Fruit fly (Drosophila melanogaster): Measurements from ENCODE around the gene CG42526.

The CG42526 gene

DNA sequence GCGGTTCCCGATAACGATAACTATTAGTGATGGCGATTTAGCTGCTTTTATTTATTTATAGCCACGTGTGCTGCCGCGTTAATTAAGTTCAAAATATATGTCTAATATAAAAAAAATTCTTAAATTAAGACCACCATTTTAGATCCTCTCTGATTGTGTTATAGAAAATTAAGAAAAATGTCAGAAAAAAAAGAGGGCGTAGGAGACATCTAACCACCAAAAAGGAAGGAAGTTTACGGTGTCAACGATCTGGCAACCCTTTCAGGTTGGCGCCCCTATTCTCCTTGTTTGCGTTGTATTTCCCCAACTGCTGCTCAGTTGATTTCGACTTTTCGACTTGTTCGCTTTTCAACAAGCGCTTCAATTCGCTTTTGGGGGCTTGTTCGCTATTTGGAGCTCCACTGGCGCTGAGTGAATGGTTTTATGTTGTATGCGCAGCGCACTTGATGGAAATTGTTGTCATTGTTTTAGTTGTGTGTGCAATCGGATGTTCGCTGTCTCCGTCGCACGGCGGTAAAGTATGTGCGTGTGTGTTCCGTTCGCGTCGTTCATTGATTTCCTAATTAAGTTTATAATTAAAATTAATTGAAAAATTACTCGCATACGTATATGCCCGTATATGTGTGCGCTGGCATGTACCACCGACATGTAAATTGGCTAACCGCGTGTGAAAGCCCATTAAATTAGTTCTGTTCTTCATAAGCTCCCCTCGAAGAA is 25.7 kb upstream of the CG42526 start, which contains the start of the genes CG3434 and CG44838 (continued):
- TF ChIP-seq CG16779 (GFP tag; IDR thresholded peaks at IDR 0.05), result no peak
- TF ChIP-seq CG11695 (GFP tag; IDR thresholded peaks at IDR 0.05), result peak; percentile 67; the same call in 2 of the 3 replicates
- TF ChIP-seq CkIIα-i1 (GFP tag; IDR thresholded peaks at IDR 0.05), result no peak
- TF ChIP-seq Dref (GFP tag; IDR thresholded peaks at IDR 0.05), result peak; percentile 66
- peak; percentile 69 for TF ChIP-seq B-H1 (GFP tag; IDR thresholded peaks at IDR 0.05)
- TF ChIP-seq CG12155 (GFP tag; optimal IDR thresholded peaks at IDR 0.05), result peak; percentile 86
- peak; percentile 15 for TF ChIP-seq trh (GFP tag; optimal IDR thresholded peaks at IDR 0.05)
- peak; percentile 81 for TF ChIP-seq ind (GFP tag; optimal IDR thresholded peaks at IDR 0.05)
- peak; percentile 85 for TF ChIP-seq CG15269 (tag; optimal IDR thresholded peaks at IDR 0.05)
- TF ChIP-seq knrl (GFP tag; IDR thresholded peaks at IDR 0.05; ENCODE audit: partially characterized antibody), result 0 out of 3 replicates have a peak, but pooled peaks have one; percentile 18
- peak; percentile 27 for TF ChIP-seq CG3838 (GFP tag; optimal IDR thresholded peaks at IDR 0.05)
- peak; percentile 84 for TF ChIP-seq grau (tag; optimal IDR thresholded peaks at IDR 0.05)
- no peak for TF ChIP-seq ac (GFP tag; optimal IDR thresholded peaks at IDR 0.05)
- TF ChIP-seq Hr51 (GFP tag; optimal IDR thresholded peaks at IDR 0.05), result peak; percentile 66 to 81
- TF ChIP-seq HmgD (GFP tag; optimal IDR thresholded peaks at IDR 0.05), result peak; percentile 56
- peak; percentile 89 for TF ChIP-seq CG13775 (GFP tag; optimal IDR thresholded peaks at IDR 0.05)
- peak; percentile 19 for TF ChIP-seq CG15479 (GFP tag; optimal IDR thresholded peaks at IDR 0.05)
- TF ChIP-seq CG6254 (GFP tag; optimal IDR thresholded peaks at IDR 0.05), result peak; percentile 40
- peak; percentile 82 for TF ChIP-seq CG9437 (GFP tag; optimal IDR thresholded peaks at IDR 0.05)
- no peak for TF ChIP-seq CG5953 (GFP tag; IDR thresholded peaks at IDR 0.05)
- TF ChIP-seq oc (tag; optimal IDR thresholded peaks at IDR 0.05), result peak; percentile 49
- peak; percentile 82 for TF ChIP-seq pho (GFP tag; optimal IDR thresholded peaks at IDR 0.05)
- TF ChIP-seq sc (optimal IDR thresholded peaks at IDR 0.05), result no peak
- peak; percentile 70 for TF ChIP-seq sc (GFP tag; optimal IDR thresholded peaks at IDR 0.05)
- no peak for TF ChIP-seq tna (GFP tag; IDR thresholded peaks at IDR 0.05; ENCODE audit: partially characterized antibody)
- TF ChIP-seq CG12942 (GFP tag; optimal IDR thresholded peaks at IDR 0.05), result peak; percentile 74
- no peak for TF ChIP-seq sim (GFP tag; IDR thresholded peaks at IDR 0.05)
- TF ChIP-seq CG2889 (GFP tag; IDR thresholded peaks at IDR 0.05), result peak; percentile 60; the same call in 2 of the 3 replicates
- peak; percentile 73 for TF ChIP-seq E2f1 (GFP tag; IDR thresholded peaks at IDR 0.05)
- peak in 1 of 2 experiments; percentile 61 for TF ChIP-seq insv (GFP tag; optimal IDR thresholded peaks at IDR 0.05)
- peak; percentile 21; the same call in 1 of the 4 replicates for TF ChIP-seq Dll (GFP tag; IDR thresholded peaks at IDR 0.05; ENCODE audit: partially characterized antibody)
- no peak for TF ChIP-seq so (GFP tag; IDR thresholded peaks at IDR 0.05)
- peak; percentile 71 for TF ChIP-seq CG16863 (GFP tag; optimal IDR thresholded peaks at IDR 0.05)
- no peak for TF ChIP-seq GATAe (GFP tag; conservative IDR thresholded peaks at IDR 0.05)
- TF ChIP-seq kni (GFP tag; optimal IDR thresholded peaks at IDR 0.05), result peak; percentile 75
- peak; percentile 38 for TF ChIP-seq CrebB (tag; optimal IDR thresholded peaks at IDR 0.05)
- peak; percentile 57; the same call in 1 of the 2 replicates for TF ChIP-seq CG7372 (GFP tag; IDR thresholded peaks at IDR 0.05)
- peak; percentile 69 for TF ChIP-seq ewg (GFP tag; optimal IDR thresholded peaks at IDR 0.05)
- TF ChIP-seq CG14965 (GFP tag; optimal IDR thresholded peaks at IDR 0.05; ENCODE audit: borderline replicate concordance), result no peak
- TF ChIP-seq dm (GFP tag; optimal IDR thresholded peaks at IDR 0.05), result peak; percentile 75
- TF ChIP-seq fru (optimal IDR thresholded peaks at IDR 0.05), result no peak
- peak; percentile 74 for TF ChIP-seq CG17328 (GFP tag; IDR thresholded peaks at IDR 0.05)
- TF ChIP-seq MESR4 (GFP tag; optimal IDR thresholded peaks at IDR 0.05), result no peak
- peak; percentile 62 for TF ChIP-seq Antp (GFP tag; optimal IDR thresholded peaks at IDR 0.05)
- TF ChIP-seq corto (GFP tag; optimal IDR thresholded peaks at IDR 0.05), result peak; percentile 42
- peak; percentile 48 for TF ChIP-seq nau (GFP tag; optimal IDR thresholded peaks at IDR 0.05)
- no peak for TF ChIP-seq CG8089 (GFP tag; optimal IDR thresholded peaks at IDR 0.05)
- TF ChIP-seq D19B (GFP tag; optimal IDR thresholded peaks at IDR 0.05), result peak; percentile 57
- TF ChIP-seq CG10147 (GFP tag; optimal IDR thresholded peaks at IDR 0.05), result peak; percentile 83
- TF ChIP-seq Gsc (GFP tag; IDR thresholded peaks at IDR 0.05), result no peak; the same call in 1 of the 2 replicates
